Fruit fly (Drosophila melanogaster): ENCODE measurements around the gene CG13659.

Gene CG13659

DNA sequence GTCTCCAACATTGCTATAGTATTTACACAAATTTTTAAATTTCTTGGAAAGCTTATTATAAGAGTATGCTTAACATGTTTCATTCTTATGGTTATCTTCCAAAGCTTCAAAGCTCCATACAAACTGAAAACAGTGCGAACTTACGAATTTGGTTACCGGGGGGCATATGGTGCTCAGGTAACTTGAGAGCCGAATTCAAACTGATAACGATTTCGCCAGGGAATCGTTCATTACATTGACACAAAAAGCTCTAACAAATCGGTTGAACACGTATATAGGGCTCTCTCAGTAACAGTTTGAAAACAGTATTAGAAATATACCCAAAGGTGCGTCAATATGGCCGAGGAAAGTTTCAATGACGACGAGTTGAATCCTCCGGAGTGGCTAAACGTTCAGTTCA lies at the start of gene CG13659:
TSS of gene CG13659 (plus strand) at position 317 of the 400 bp plus-strand sequence.
- TF ChIP-seq rn (GFP tag; IDR thresholded peaks at IDR 0.05) (no peak), CG9948 (tag; optimal IDR thresholded peaks at IDR 0.05) (no peak), CG15710 (tag; optimal IDR thresholded peaks at IDR 0.05) (no peak), CG32121 (GFP tag; IDR thresholded peaks at IDR 0.05) (no peak), gl (tag; optimal IDR thresholded peaks at IDR 0.05) (no peak), Ets98B (GFP tag; IDR thresholded peaks at IDR 0.05) (no peak), D1 (tag; optimal IDR thresholded peaks at IDR 0.05) (no peak), CG34367 (tag; optimal IDR thresholded peaks at IDR 0.05) (no peak), CG8159 (tag; optimal IDR thresholded peaks at IDR 0.05) (no peak), EcR (GFP tag; optimal IDR thresholded peaks at IDR 0.05) (no peak), CG13204 (GFP tag; optimal IDR thresholded peaks at IDR 0.05) (no peak), CG8301 (tag; optimal IDR thresholded peaks at IDR 0.05) (no peak), Pif1B (GFP tag; optimal IDR thresholded peaks at IDR 0.05) (no peak)

DNA sequence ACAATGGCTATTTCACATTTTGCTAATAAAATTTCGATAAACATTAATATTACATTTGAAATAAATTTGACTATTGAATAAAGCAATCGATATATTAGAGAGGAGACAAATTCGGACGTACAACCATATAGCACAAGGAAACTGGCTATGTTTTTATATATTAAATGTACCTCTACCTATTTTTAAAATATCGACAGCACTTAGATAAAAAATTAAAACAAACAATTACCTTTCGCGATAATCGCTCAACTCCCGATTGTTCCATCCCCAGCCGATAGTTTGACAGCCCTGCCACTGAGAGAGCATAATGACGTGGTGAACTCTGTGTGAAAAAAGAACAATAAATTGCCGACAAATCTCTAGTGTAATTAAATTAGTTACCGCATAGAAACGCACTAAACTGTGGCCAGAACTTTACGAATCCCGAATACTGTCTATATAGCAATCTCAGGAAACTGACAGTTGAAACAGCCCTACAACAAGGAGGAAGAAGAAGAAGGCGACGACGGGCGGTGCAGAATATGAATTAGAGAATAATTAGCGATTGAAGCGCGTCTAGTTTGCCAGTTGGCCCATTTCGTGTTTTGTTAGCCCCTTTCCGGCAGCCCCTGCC lies 42.0 kb upstream of the CG13659 start, which contains the start of gene CG11857:
TSS of gene CG11857 (plus strand) at position 271 of the 613 bp plus-strand sequence.
- TF ChIP-seq gl (tag; optimal IDR thresholded peaks at IDR 0.05) (peak; percentile 86), CG10348 (GFP tag; IDR thresholded peaks at IDR 0.05) (peak; percentile 96), CG32121 (GFP tag; IDR thresholded peaks at IDR 0.05) (peak; percentile 97), CG4496 (GFP tag; IDR thresholded peaks at IDR 0.05) (peak; percentile 98), CG34367 (tag; optimal IDR thresholded peaks at IDR 0.05) (peak; percentile 92), CG9948 (tag; optimal IDR thresholded peaks at IDR 0.05) (peak; percentile 93), CG8159 (tag; optimal IDR thresholded peaks at IDR 0.05) (peak; percentile 93), CG15710 (tag; optimal IDR thresholded peaks at IDR 0.05) (peak; percentile 96), Pif1B (GFP tag; optimal IDR thresholded peaks at IDR 0.05) (no peak), Pif1A (GFP tag; optimal IDR thresholded peaks at IDR 0.05) (no peak), CG8301 (tag; optimal IDR thresholded peaks at IDR 0.05) (peak; percentile 92), Snoo (tag; optimal IDR thresholded peaks at IDR 0.05) (peak; percentile 95), Ets98B (GFP tag; IDR thresholded peaks at IDR 0.05) (peak; percentile 96), CG12605 (GFP tag; IDR thresholded peaks at IDR 0.05) (peak; percentile 93), CG13204 (GFP tag; optimal IDR thresholded peaks at IDR 0.05) (no peak), D1 (tag; optimal IDR thresholded peaks at IDR 0.05) (no peak), rn (GFP tag; IDR thresholded peaks at IDR 0.05) (peak; percentile 96), fd96Ca (GFP tag; IDR thresholded peaks at IDR 0.05) (peak; percentile 98), CG14655 (GFP tag; optimal IDR thresholded peaks at IDR 0.05) (no peak), EcR (GFP tag; optimal IDR thresholded peaks at IDR 0.05) (peak; percentile 55), CG17806 (tag; optimal IDR thresholded peaks at IDR 0.05) (peak; percentile 93)

DNA sequence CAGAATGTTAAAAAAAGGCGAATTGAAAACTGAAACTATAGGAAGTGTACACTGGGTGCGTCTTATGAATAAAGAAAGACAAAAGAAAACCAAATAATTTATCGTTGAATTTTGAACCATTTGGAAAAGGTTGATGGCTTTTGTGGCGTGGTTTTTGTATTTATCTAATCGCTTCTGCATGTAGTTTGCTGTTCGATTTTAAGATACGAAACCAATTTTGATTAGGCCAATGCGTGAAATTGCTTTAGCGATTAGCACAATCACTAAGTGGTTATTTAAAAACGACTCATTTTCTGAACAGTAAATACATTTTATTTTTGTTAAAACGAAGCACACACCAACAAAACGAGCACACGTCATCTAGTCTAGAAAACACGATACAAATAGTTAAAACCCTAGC lies 40.0 kb upstream of the CG13659 start:
- TF ChIP-seq CG32121 (GFP tag; IDR thresholded peaks at IDR 0.05) (no peak), EcR (GFP tag; optimal IDR thresholded peaks at IDR 0.05) (no peak), Pif1A (GFP tag; optimal IDR thresholded peaks at IDR 0.05) (no peak), CG10348 (GFP tag; IDR thresholded peaks at IDR 0.05) (no peak), Pif1B (GFP tag; optimal IDR thresholded peaks at IDR 0.05) (no peak), CG4496 (GFP tag; IDR thresholded peaks at IDR 0.05) (no peak), fd96Ca (GFP tag; IDR thresholded peaks at IDR 0.05) (no peak), CG8301 (tag; optimal IDR thresholded peaks at IDR 0.05) (no peak), CG12605 (GFP tag; IDR thresholded peaks at IDR 0.05) (no peak), CG9948 (tag; optimal IDR thresholded peaks at IDR 0.05) (no peak), rn (GFP tag; IDR thresholded peaks at IDR 0.05) (no peak)

DNA sequence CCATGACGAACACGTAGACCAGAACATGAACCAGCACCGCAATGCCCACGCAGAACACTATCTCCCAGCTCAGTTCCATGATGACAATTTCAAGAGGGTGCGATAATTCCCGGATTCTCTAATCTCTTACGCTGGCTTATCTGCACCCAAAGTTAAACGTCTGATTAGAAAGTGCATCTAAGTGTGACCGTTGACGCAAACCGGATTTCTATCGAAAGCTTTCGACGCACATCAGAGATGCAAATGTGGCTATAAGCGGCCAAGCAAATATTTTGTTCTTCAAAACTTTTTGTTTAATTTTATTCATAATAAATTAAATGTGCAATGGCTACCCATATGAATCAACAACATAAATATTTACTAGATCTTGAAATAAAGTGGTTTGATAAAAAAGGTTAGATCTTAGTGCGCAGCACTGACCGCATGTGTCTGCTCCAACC lies 38.3 kb upstream of the CG13659 start, which contains the start of the genes Kdsr and CG11858:
TSS of gene Kdsr (minus strand) at position 177 of the 440 bp plus-strand sequence.
TSS of gene CG11858 (plus strand) at position 420 of the 440 bp plus-strand sequence.
- no peak for TF ChIP-seq CG14655 (GFP tag; optimal IDR thresholded peaks at IDR 0.05)
- TF ChIP-seq CG10348 (GFP tag; IDR thresholded peaks at IDR 0.05): peak; percentile 46; the same call in 1 of the 2 replicates
- TF ChIP-seq CG13204 (GFP tag; optimal IDR thresholded peaks at IDR 0.05): no peak
- TF ChIP-seq D1 (tag; optimal IDR thresholded peaks at IDR 0.05): no peak
- no peak for TF ChIP-seq Pif1B (GFP tag; optimal IDR thresholded peaks at IDR 0.05)
- TF ChIP-seq gl (tag; optimal IDR thresholded peaks at IDR 0.05): no peak
- peak; percentile 49 for TF ChIP-seq CG9948 (tag; optimal IDR thresholded peaks at IDR 0.05)
- peak; percentile 34 for TF ChIP-seq Snoo (tag; optimal IDR thresholded peaks at IDR 0.05)
- peak; percentile 53 for TF ChIP-seq CG17806 (tag; optimal IDR thresholded peaks at IDR 0.05)
- peak; percentile 48 for TF ChIP-seq CG15710 (tag; optimal IDR thresholded peaks at IDR 0.05)
- peak; percentile 39 for TF ChIP-seq CG34367 (tag; optimal IDR thresholded peaks at IDR 0.05)
- TF ChIP-seq fd96Ca (GFP tag; IDR thresholded peaks at IDR 0.05): peak; percentile 64; the same call in 2 of the 3 replicates
- peak; percentile 82 for TF ChIP-seq CG4496 (GFP tag; IDR thresholded peaks at IDR 0.05)
- TF ChIP-seq Ets98B (GFP tag; IDR thresholded peaks at IDR 0.05): peak; percentile 62
- no peak for TF ChIP-seq CG8159 (tag; optimal IDR thresholded peaks at IDR 0.05)
- peak; percentile 75 for TF ChIP-seq CG32121 (GFP tag; IDR thresholded peaks at IDR 0.05)
- peak; percentile 81 for TF ChIP-seq EcR (GFP tag; optimal IDR thresholded peaks at IDR 0.05)

DNA sequence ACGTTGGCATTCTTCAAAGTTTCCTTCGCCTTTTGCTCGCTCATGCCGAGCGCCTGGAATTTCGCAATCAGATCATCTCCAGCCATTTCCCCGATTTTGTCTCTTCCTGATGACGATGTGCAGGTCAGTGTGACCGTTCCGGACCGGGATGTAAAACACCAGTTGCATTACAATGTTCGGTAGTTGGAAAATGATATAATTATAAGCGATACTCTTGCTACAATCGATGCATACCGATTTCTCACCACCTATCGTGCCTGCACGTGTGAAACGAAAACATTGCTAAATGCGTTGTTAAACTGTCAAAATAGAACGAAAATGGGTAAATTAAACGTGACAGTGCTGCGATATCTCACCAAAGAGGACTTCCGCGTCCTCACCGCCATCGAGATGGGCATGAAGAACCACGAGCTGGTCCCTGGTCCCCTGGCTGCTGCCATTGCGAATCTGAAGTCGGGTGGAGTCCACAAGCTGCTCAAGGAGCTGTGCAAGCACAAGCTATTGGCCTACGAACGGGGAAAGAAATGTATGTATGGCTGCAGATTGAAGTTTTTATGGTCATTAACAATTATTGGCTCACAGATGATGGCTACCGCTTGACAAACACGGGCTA lies 35.0 kb upstream of the CG13659 start, which contains the start of the genes GlnRS and RIOK2:
TSS of gene GlnRS (minus strand) at position 133 of the 613 bp plus-strand sequence.
TSS of gene RIOK2 (plus strand) at position 256 of the 613 bp plus-strand sequence.
- TF ChIP-seq CG8159 (tag; optimal IDR thresholded peaks at IDR 0.05): no peak
- TF ChIP-seq CG12605 (GFP tag; IDR thresholded peaks at IDR 0.05): peak; percentile 51; the same call in 1 of the 2 replicates
- no peak for TF ChIP-seq CG17806 (tag; optimal IDR thresholded peaks at IDR 0.05)
